Worm (Caenorhabditis elegans) whole organism, early embryonic: Measurements from ENCODE around the gene cwp-5.

Experiments
- F13C5.2 ChIP-seq: sonication (generic microtip); optimal IDR thresholded peaks from 2 replicates; lab custom pipeline; 2017; ENCODE audit warnings: mild to moderate bottlenecking, missing genetic modification characterization, inconsistent platforms, missing compliant biosample characterization
- aly-1 ChIP-seq: sonication (generic microtip); optimal IDR thresholded peaks from 2 replicates; lab custom pipeline; 2016; ENCODE audit warnings: missing genetic modification characterization, missing compliant biosample characterization
- ama-1 ChIP-seq: fragments of 150-350 bp; optimal IDR thresholded peaks from 2 replicates; lab custom pipeline; 2014
- ets-7 ChIP-seq: sonication (generic microtip); optimal IDR thresholded peaks from 2 replicates; lab custom pipeline; 2016; ENCODE audit warnings: missing genotype, missing genetic modification characterization, missing compliant biosample characterization
- flt-1 ChIP-seq: fragments of 200-800 bp; sonication (Bioruptor generic); IDR thresholded peaks from 2 replicates; pipeline ENCODE4 v1.3.6; 2022; ENCODE audit warnings: missing genetic modification characterization, missing compliant biosample characterization
- hmbx-1 ChIP-seq: sonication (generic microtip); optimal IDR thresholded peaks from 2 replicates; lab custom pipeline; 2016; ENCODE audit warnings: mild to moderate bottlenecking, missing genetic modification characterization, missing compliant biosample characterization
- hmg-4 ChIP-seq: fragments of 200-800 bp; sonication (Bioruptor generic); optimal IDR thresholded peaks from 2 replicates; lab custom pipeline; 2018; ENCODE audit warnings: mild to moderate bottlenecking, missing genetic modification characterization, missing compliant biosample characterization
- hnd-1 ChIP-seq: sonication (generic microtip); optimal IDR thresholded peaks from 2 replicates; lab custom pipeline; 2016; ENCODE audit warnings: missing genetic modification characterization, missing compliant biosample characterization
- pes-1 ChIP-seq: fragments of 200-800 bp; sonication (Bioruptor generic); IDR thresholded peaks from 2 replicates; pipeline ENCODE4 v1.3.6; 2022; ENCODE audit warnings: missing genetic modification reagents, missing genetic modification characterization, missing compliant biosample characterization
- sea-1 ChIP-seq: fragments of 200-800 bp; sonication (Bioruptor generic); conservative IDR thresholded peaks from 2 replicates; pipeline ENCODE4 v1.3.6; 2022; ENCODE audit warnings: missing genetic modification characterization, missing compliant biosample characterization
- tbx-11 ChIP-seq: fragments of 200-800 bp; sonication (Bioruptor generic); IDR thresholded peaks from 2 replicates; pipeline ENCODE4 v1.3.6; 2022; ENCODE audit warnings: missing genetic modification characterization, missing compliant biosample characterization
- tbx-37 ChIP-seq: fragments of 200-800 bp; sonication (Bioruptor generic); conservative IDR thresholded peaks from 2 replicates; pipeline ENCODE4 v1.3.6; 2022; ENCODE audit warnings: missing genetic modification reagents, missing genetic modification characterization, missing compliant biosample characterization

- TF ChIP-seq ets-7 (tag; lab: Kevin White, UChicago) (no peak), ama-1 (lab: Kevin White, UChicago) (no peak), hmg-4 (GFP tag; lab: Kevin White, UChicago) (no peak), flt-1 (GFP tag; lab: Robert Waterston, UW) (no peak), pes-1 (GFP tag; lab: Robert Waterston, UW) (no peak), hmbx-1 (tag; lab: Kevin White, UChicago) (no peak), hnd-1 (no peak), sea-1 (GFP tag; lab: Robert Waterston, UW) (no peak), F13C5.2 (tag; lab: Kevin White, UChicago) (no peak), tbx-11 (GFP tag; lab: Robert Waterston, UW) (no peak), aly-1 (tag; lab: Kevin White, UChicago) (no peak), tbx-37 (GFP tag; lab: Robert Waterston, UW) (no peak)
These were observed 42.5 kb upstream of the cwp-5 start, which contains the start of gene bgnt-1.5 for ce11 chrX:13232259-13232658.
